Worm (Caenorhabditis elegans) whole organism, midembryonic: ENCODE measurements around the gene srh-268.

Experiments
- T22C8.4 ChIP-seq: fragments of 200-800 bp; sonication (Bioruptor generic); IDR thresholded peaks from 2 replicates; pipeline ENCODE4 v1.3.6; 2022; ENCODE audit warnings: missing genetic modification characterization, missing compliant biosample characterization
- cog-1 ChIP-seq: sonication (generic microtip); optimal IDR thresholded peaks from 2 replicates; lab custom pipeline; 2016; ENCODE audit warnings: missing genetic modification characterization, missing compliant biosample characterization
- flt-1 ChIP-seq: fragments of 200-800 bp; sonication (Bioruptor generic); IDR thresholded peaks from 2 replicates; pipeline ENCODE4 v1.3.6; 2022; ENCODE audit warnings: missing genetic modification characterization, missing compliant biosample characterization
- klf-2 ChIP-seq: fragments of 200-800 bp; sonication (Bioruptor generic); conservative IDR thresholded peaks from 2 replicates; pipeline ENCODE4 v1.3.6; 2022; ENCODE audit warnings: missing genetic modification reagents, missing genetic modification characterization, missing compliant biosample characterization
- med-1 ChIP-seq: sonication (generic microtip); optimal IDR thresholded peaks from 2 replicates; lab custom pipeline; 2017; ENCODE audit warnings: missing genetic modification characterization, mild to moderate bottlenecking, missing compliant biosample characterization, antibody characterized with exemption, missing genetic modification reagents; ENCODE audit not compliant: insufficient read depth
- ref-1 ChIP-seq: fragments of 200-800 bp; sonication (Bioruptor generic); conservative IDR thresholded peaks from 2 replicates; pipeline ENCODE4 v1.3.6; 2022; ENCODE audit warnings: missing genetic modification reagents, missing genetic modification characterization, missing compliant biosample characterization
- tab-1 ChIP-seq: fragments of 200-800 bp; sonication (Bioruptor generic); IDR thresholded peaks from 2 replicates; pipeline ENCODE4 v1.3.6; 2022; ENCODE audit warnings: missing genetic modification characterization, missing compliant biosample characterization
- ztf-23 ChIP-seq: fragments of 200-800 bp; sonication (Bioruptor generic); IDR thresholded peaks from 2 replicates; pipeline ENCODE4 v1.3.6; 2022; ENCODE audit warnings: missing genetic modification reagents, missing genetic modification characterization, missing compliant biosample characterization
- ztf-29 ChIP-seq: fragments of 200-800 bp; sonication (Bioruptor generic); IDR thresholded peaks from 2 replicates; pipeline ENCODE4 v1.3.6; 2022; ENCODE audit warnings: missing genetic modification reagents, missing genetic modification characterization, missing compliant biosample characterization

- TF ChIP-seq klf-2 (GFP tag; lab: Robert Waterston, UW): no peak
- TF ChIP-seq ztf-29 (GFP tag; lab: Robert Waterston, UW): no peak
- TF ChIP-seq flt-1 (GFP tag; lab: Robert Waterston, UW): no peak
- TF ChIP-seq T22C8.4 (GFP tag; lab: Robert Waterston, UW): no peak
- TF ChIP-seq med-1: no peak
- TF ChIP-seq ref-1 (GFP tag; lab: Robert Waterston, UW): no peak
- TF ChIP-seq tab-1 (GFP tag; lab: Robert Waterston, UW): no peak
- no peak for TF ChIP-seq cog-1 (tag; lab: Kevin White, UChicago)
- TF ChIP-seq ztf-23 (GFP tag; lab: Robert Waterston, UW): no peak
Measured at ce11 chrV:7495189-7495588, 43.9 kb upstream of the srh-268 start, which contains the start of gene srbc-11.
